Worm (Caenorhabditis elegans) whole organism, late embryonic: ENCODE data around the gene rbm-22.

Experiments
- C08G9.2 ChIP-seq: sonication (generic microtip); optimal IDR thresholded peaks from 2 replicates; lab custom pipeline; 2016; ENCODE audit warnings: mild to moderate bottlenecking, missing genetic modification characterization, moderate library complexity, missing compliant biosample characterization
- ama-1 ChIP-seq: fragments of 150-350 bp; optimal IDR thresholded peaks from 2 replicates; lab custom pipeline; 2014
- ceh-9 ChIP-seq: sonication (generic microtip); optimal IDR thresholded peaks from 2 replicates; lab custom pipeline; 2016; ENCODE audit warnings: mild to moderate bottlenecking, missing genetic modification characterization, inconsistent platforms, missing compliant biosample characterization
- elt-2 ChIP-seq: sonication (generic microtip); optimal IDR thresholded peaks from 2 replicates; lab custom pipeline; 2016; ENCODE audit warnings: missing genetic modification reagents, missing genetic modification characterization, missing compliant biosample characterization
- ets-4 ChIP-seq: sonication (generic microtip); optimal IDR thresholded peaks from 2 replicates; lab custom pipeline; 2016; ENCODE audit warnings: missing genetic modification characterization, missing compliant biosample characterization
- fax-1 ChIP-seq: sonication (generic microtip); optimal IDR thresholded peaks from 2 replicates; lab custom pipeline; 2016; ENCODE audit warnings: missing genotype, missing genetic modification characterization, missing compliant biosample characterization
- zip-5 ChIP-seq: sonication (generic microtip); optimal IDR thresholded peaks from 2 replicates; lab custom pipeline; 2016; ENCODE audit warnings: missing genetic modification characterization, missing compliant biosample characterization

DNA sequence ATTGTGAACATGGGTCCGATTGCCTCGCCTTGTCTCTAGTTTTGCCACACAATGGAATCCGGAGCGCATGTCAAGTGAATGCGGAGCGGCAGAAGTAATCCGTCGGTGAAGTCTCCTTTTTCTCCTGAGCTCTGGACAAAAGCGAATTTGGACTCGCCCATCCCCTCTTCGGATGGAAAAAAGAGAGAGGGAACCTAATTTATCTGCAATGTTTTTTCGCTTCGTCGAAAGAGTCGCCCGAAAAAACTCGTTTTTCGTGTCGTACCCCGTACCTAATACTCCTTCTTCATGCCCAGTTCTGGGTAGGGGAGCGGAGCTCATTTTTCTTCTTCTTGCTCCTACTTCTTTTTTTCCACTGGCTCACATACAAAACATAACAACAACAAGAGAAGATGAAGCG lies 9.0 kb downstream of the rbm-22 start:
- no peak for TF ChIP-seq fax-1 (tag; lab: Kevin White, UChicago)
- no peak for TF ChIP-seq ets-4 (tag; lab: Kevin White, UChicago)
- no peak for TF ChIP-seq elt-2
- no peak for TF ChIP-seq C08G9.2 (tag; lab: Kevin White, UChicago)
- TF ChIP-seq ceh-9: no peak
- no peak for TF ChIP-seq ama-1
- no peak for TF ChIP-seq zip-5 (tag; lab: Kevin White, UChicago)
